Comparison of ENCODE assay signal across 4 fruit fly cellular contexts in genomic region chr3L:8825030-8825407, dm6.
TF ChIP-seq lines count a peak whose summit lies in the region.

No protein-coding gene starts in this region.

- no peak for TF ChIP-seq CTCF in whole organism, embryonic (GFP tag; optimal IDR thresholded peaks at IDR 0.05; lab: Kevin White, UChicago)

TF ChIP-seq in whole organism, embryonic, 481 proteins besides CTCF, POLR2A, EP300 and RAD21 (continues in another document):
- TF ChIP-seq CG15601 (tag; optimal IDR thresholded peaks at IDR 0.05; lab: Kevin White, UChicago) = no peak
- TF ChIP-seq CG4328 (GFP tag; optimal IDR thresholded peaks at IDR 0.05; lab: Kevin White, UChicago) = no peak
- no peak for TF ChIP-seq Abd-B (GFP tag; optimal IDR thresholded peaks at IDR 0.05; lab: Kevin White, UChicago)
- no peak for TF ChIP-seq CG33557 (GFP tag; optimal IDR thresholded peaks at IDR 0.05; lab: Kevin White, UChicago)
- no peak for TF ChIP-seq Oli (tag; optimal IDR thresholded peaks at IDR 0.05; lab: Kevin White, UChicago)
- peak; percentile 30 for TF ChIP-seq corto (GFP tag; optimal IDR thresholded peaks at IDR 0.05; lab: Kevin White, UChicago)
- no peak for TF ChIP-seq so (GFP tag; IDR thresholded peaks at IDR 0.05; lab: Robert Waterston, UW)
- no peak for TF ChIP-seq emc (GFP tag; optimal IDR thresholded peaks at IDR 0.05; lab: Kevin White, UChicago)
- no peak for TF ChIP-seq Atf3 (GFP tag; optimal IDR thresholded peaks at IDR 0.05; lab: Kevin White, UChicago)
- no peak for TF ChIP-seq CG15011 (GFP tag; optimal IDR thresholded peaks at IDR 0.05; lab: Kevin White, UChicago)
- no peak for TF ChIP-seq Blimp-1 (GFP tag; optimal IDR thresholded peaks at IDR 0.05; lab: Kevin White, UChicago)
- no peak for TF ChIP-seq NfI (GFP tag; optimal IDR thresholded peaks at IDR 0.05; lab: Kevin White, UChicago)
- TF ChIP-seq slou (GFP tag; optimal IDR thresholded peaks at IDR 0.05; lab: Kevin White, UChicago) = no peak
- no peak for TF ChIP-seq sisA (GFP tag; IDR thresholded peaks at IDR 0.05; lab: Robert Waterston, UW)
- TF ChIP-seq CG9727 (GFP tag; optimal IDR thresholded peaks at IDR 0.05; lab: Kevin White, UChicago) = no peak
- no peak for TF ChIP-seq sens (GFP tag; lab: Kevin White, UChicago)
- TF ChIP-seq nom (GFP tag; optimal IDR thresholded peaks at IDR 0.05; lab: Kevin White, UChicago) = peak; percentile 41
- peak in 1 of 2 experiments; percentile 15 for TF ChIP-seq bsh (GFP tag; optimal IDR thresholded peaks at IDR 0.05; lab: Kevin White, UChicago)
- TF ChIP-seq Kr (GFP tag; optimal IDR thresholded peaks at IDR 0.05; lab: Kevin White, UChicago) = no peak
- no peak for TF ChIP-seq nmo (GFP tag; optimal IDR thresholded peaks at IDR 0.05; lab: Kevin White, UChicago)
- TF ChIP-seq CG12391 (tag; optimal IDR thresholded peaks at IDR 0.05; lab: Kevin White, UChicago) = no peak
- no peak for TF ChIP-seq pb (GFP tag; optimal IDR thresholded peaks at IDR 0.05; lab: Kevin White, UChicago)
- TF ChIP-seq ken (GFP tag; IDR thresholded peaks at IDR 0.05; lab: Robert Waterston, UW) = no peak
- no peak for TF ChIP-seq CG34376 (GFP tag; optimal IDR thresholded peaks at IDR 0.05; lab: Kevin White, UChicago)

TF ChIP-seq in whole organism, prepupa, 60 proteins besides CTCF, POLR2A, EP300 and RAD21 (continues in another document):
- TF ChIP-seq fd59A (GFP tag; optimal IDR thresholded peaks at IDR 0.05; lab: Kevin White, UChicago) (no peak), Smox (GFP tag; optimal IDR thresholded peaks at IDR 0.05; lab: Kevin White, UChicago) (no peak), CG8119 (GFP tag; IDR thresholded peaks at IDR 0.05; lab: Robert Waterston, UW) (0 out of 3 replicates have a peak, but pooled peaks have one; percentile 27), CG3919 (GFP tag; optimal IDR thresholded peaks at IDR 0.05; lab: Kevin White, UChicago) (no peak), Eip75B (GFP tag; optimal IDR thresholded peaks at IDR 0.05; lab: Kevin White, UChicago) (peak; percentile 7), CG6808 (GFP tag; optimal IDR thresholded peaks at IDR 0.05; lab: Kevin White, UChicago) (peak; percentile 52), pdm3 (GFP tag; optimal IDR thresholded peaks at IDR 0.05; lab: Kevin White, UChicago) (no peak), CG1621 (tag; optimal IDR thresholded peaks at IDR 0.05; lab: Kevin White, UChicago) (peak; percentile 68), Lpt (GFP tag; optimal IDR thresholded peaks at IDR 0.05; lab: Kevin White, UChicago) (peak; percentile 58), CG6276 (GFP tag; optimal IDR thresholded peaks at IDR 0.05; lab: Kevin White, UChicago) (peak; percentile 37), CG10631 (GFP tag; optimal IDR thresholded peaks at IDR 0.05; lab: Kevin White, UChicago) (no peak), CG9139 (GFP tag; optimal IDR thresholded peaks at IDR 0.05; lab: Kevin White, UChicago) (peak; percentile 3), dsx (GFP tag; optimal IDR thresholded peaks at IDR 0.05; lab: Kevin White, UChicago; ENCODE audit: poor library complexity, severe bottlenecking) (peak; percentile 34), ss (GFP tag; optimal IDR thresholded peaks at IDR 0.05; lab: Kevin White, UChicago) (peak; percentile 54 to 58), CG6854 (GFP tag; optimal IDR thresholded peaks at IDR 0.05; lab: Kevin White, UChicago) (peak; percentile 30), CG34406 (GFP tag; optimal IDR thresholded peaks at IDR 0.05; lab: Kevin White, UChicago) (no peak), Hr38 (GFP tag; optimal IDR thresholded peaks at IDR 0.05; lab: Kevin White, UChicago) (no peak), Sox102F (GFP tag; optimal IDR thresholded peaks at IDR 0.05; lab: Kevin White, UChicago) (no peak), CG11294 (GFP tag; IDR thresholded peaks at IDR 0.05; lab: Robert Waterston, UW) (no peak), vri (GFP tag; optimal IDR thresholded peaks at IDR 0.05; lab: Kevin White, UChicago) (peak; percentile 18), Hr4 (GFP tag; optimal IDR thresholded peaks at IDR 0.05; lab: Kevin White, UChicago) (no peak), CG15336 (GFP tag; IDR thresholded peaks at IDR 0.05; lab: Robert Waterston, UW) (peak; percentile 25; the same call in 1 of the 2 replicates), CG4318 (GFP tag; optimal IDR thresholded peaks at IDR 0.05; lab: Kevin White, UChicago) (no peak), Eip93F (GFP tag; optimal IDR thresholded peaks at IDR 0.05; lab: Kevin White, UChicago) (no peak)

TF ChIP-seq in whole organism, pupa, 21 proteins besides CTCF, POLR2A, EP300 and RAD21:
- TF ChIP-seq gl (tag; optimal IDR thresholded peaks at IDR 0.05; lab: Kevin White, UChicago) (peak; percentile 47), CG34367 (tag; optimal IDR thresholded peaks at IDR 0.05; lab: Kevin White, UChicago) (peak; percentile 11), rn (GFP tag; IDR thresholded peaks at IDR 0.05; lab: Robert Waterston, UW) (no peak), CG14655 (GFP tag; optimal IDR thresholded peaks at IDR 0.05; lab: Kevin White, UChicago) (peak; percentile 9), CG13204 (GFP tag; optimal IDR thresholded peaks at IDR 0.05; lab: Kevin White, UChicago) (peak; percentile 37), CG12605 (GFP tag; IDR thresholded peaks at IDR 0.05; lab: Robert Waterston, UW) (no peak), CG32121 (GFP tag; IDR thresholded peaks at IDR 0.05; lab: Robert Waterston, UW) (no peak), CG8159 (tag; optimal IDR thresholded peaks at IDR 0.05; lab: Kevin White, UChicago) (peak; percentile 8), EcR (GFP tag; optimal IDR thresholded peaks at IDR 0.05; lab: Kevin White, UChicago) (peak; percentile 28), Pif1B (GFP tag; optimal IDR thresholded peaks at IDR 0.05; lab: Kevin White, UChicago) (peak; percentile 32), CG17806 (tag; optimal IDR thresholded peaks at IDR 0.05; lab: Kevin White, UChicago) (no peak), CG15710 (tag; optimal IDR thresholded peaks at IDR 0.05; lab: Kevin White, UChicago) (peak; percentile 31), CG9948 (tag; optimal IDR thresholded peaks at IDR 0.05; lab: Kevin White, UChicago) (peak; percentile 28), Pif1A (GFP tag; optimal IDR thresholded peaks at IDR 0.05; lab: Kevin White, UChicago) (peak; percentile 6), CG4496 (GFP tag; IDR thresholded peaks at IDR 0.05; lab: Robert Waterston, UW) (peak; percentile 58; the same call in 2 of the 3 replicates), Ets98B (GFP tag; IDR thresholded peaks at IDR 0.05; lab: Robert Waterston, UW) (no peak)

TF ChIP-seq in whole organism, wandering third instar larva, 38 proteins besides CTCF, POLR2A, EP300 and RAD21 (continues in another document):
- TF ChIP-seq Vsx2 (GFP tag; optimal IDR thresholded peaks at IDR 0.05; lab: Kevin White, UChicago; ENCODE audit: partially characterized antibody) (peak; percentile 84), rgr (GFP tag; optimal IDR thresholded peaks at IDR 0.05; lab: Kevin White, UChicago) (no peak), lola (GFP tag; optimal IDR thresholded peaks at IDR 0.05; lab: Kevin White, UChicago) (no peak), psq (GFP tag; optimal IDR thresholded peaks at IDR 0.05; lab: Kevin White, UChicago) (peak; percentile 32), Rel (GFP tag; optimal IDR thresholded peaks at IDR 0.05; lab: Kevin White, UChicago) (peak; percentile 78), Rel (tag; optimal IDR thresholded peaks at IDR 0.05; lab: Kevin White, UChicago) (peak; percentile 94), h (GFP tag; optimal IDR thresholded peaks at IDR 0.05; lab: Kevin White, UChicago) (no peak), Abd-B (GFP tag; optimal IDR thresholded peaks at IDR 0.05; lab: Kevin White, UChicago) (no peak), Hr78 (GFP tag; optimal IDR thresholded peaks at IDR 0.05; lab: Kevin White, UChicago) (no peak), foxo (GFP tag; optimal IDR thresholded peaks at IDR 0.05; lab: Kevin White, UChicago) (no peak), Jra (GFP tag; optimal IDR thresholded peaks at IDR 0.05; lab: Kevin White, UChicago) (no peak), brk (GFP tag; optimal IDR thresholded peaks at IDR 0.05; lab: Kevin White, UChicago) (peak; percentile 74), CG32264 (GFP tag; optimal IDR thresholded peaks at IDR 0.05; lab: Kevin White, UChicago) (no peak), dsf (GFP tag; optimal IDR thresholded peaks at IDR 0.05; lab: Kevin White, UChicago; ENCODE audit: borderline replicate concordance) (no peak), CrebA (GFP tag; optimal IDR thresholded peaks at IDR 0.05; lab: Kevin White, UChicago; ENCODE audit: borderline replicate concordance) (peak; percentile 68), Myc (optimal IDR thresholded peaks at IDR 0.05; lab: Kevin White, UChicago) (no peak), ey (GFP tag; optimal IDR thresholded peaks at IDR 0.05; lab: Kevin White, UChicago) (no peak), dl (GFP tag; optimal IDR thresholded peaks at IDR 0.05; lab: Kevin White, UChicago; ENCODE audit: insufficient read depth in 1 of 2, partially characterized antibody in 2 of 2) (peak in 1 of 2 experiments; percentile 44), GATAd (GFP tag; optimal IDR thresholded peaks at IDR 0.05; lab: Kevin White, UChicago) (no peak), N (GFP tag; optimal IDR thresholded peaks at IDR 0.05; lab: Kevin White, UChicago) (no peak), pan (optimal IDR thresholded peaks at IDR 0.05; lab: Kevin White, UChicago) (no peak), sage (GFP tag; optimal IDR thresholded peaks at IDR 0.05; lab: Kevin White, UChicago) (peak; percentile 50), Hr83 (GFP tag; optimal IDR thresholded peaks at IDR 0.05; lab: Kevin White, UChicago; ENCODE audit: poor library complexity, severe bottlenecking) (no peak), dmrt93B (GFP tag; optimal IDR thresholded peaks at IDR 0.05; lab: Kevin White, UChicago) (no peak), Dfd (GFP tag; optimal IDR thresholded peaks at IDR 0.05; lab: Kevin White, UChicago) (no peak), sv (GFP tag; optimal IDR thresholded peaks at IDR 0.05; lab: Kevin White, UChicago) (no peak), CG9705 (GFP tag; optimal IDR thresholded peaks at IDR 0.05; lab: Kevin White, UChicago) (no peak), Mio (GFP tag; optimal IDR thresholded peaks at IDR 0.05; lab: Kevin White, UChicago) (no peak), tai (GFP tag; optimal IDR thresholded peaks at IDR 0.05; lab: Kevin White, UChicago) (no peak), br (GFP tag; optimal IDR thresholded peaks at IDR 0.05; lab: Kevin White, UChicago) (peak; percentile 6), Dif (GFP tag; optimal IDR thresholded peaks at IDR 0.05; lab: Kevin White, UChicago; ENCODE audit: partially characterized antibody) (peak; percentile 76), HLH106 (tag; optimal IDR thresholded peaks at IDR 0.05; lab: Kevin White, UChicago) (no peak), jim (GFP tag; optimal IDR thresholded peaks at IDR 0.05; lab: Kevin White, UChicago) (no peak), Hnf4 (GFP tag; optimal IDR thresholded peaks at IDR 0.05; lab: Kevin White, UChicago) (no peak), OdsH (GFP tag; optimal IDR thresholded peaks at IDR 0.05; lab: Kevin White, UChicago) (no peak), woc (GFP tag; optimal IDR thresholded peaks at IDR 0.05; lab: Kevin White, UChicago) (no peak), usp (GFP tag; optimal IDR thresholded peaks at IDR 0.05; lab: Kevin White, UChicago) (no peak)

Comparison
In these comparisons a context has a peak if more than half of its experiments do, and no peak if none do; other contexts are left out.
1. Of the 7 proteins assayed by ChIP-seq in both whole organism, embryonic and whole organism, prepupa: peak only in whole organism, embryonic: none; only in whole organism, prepupa: CG6854 and Lpt; in both: none; in neither: 5.